Worm (Caenorhabditis elegans): Measurements from ENCODE around the gene gst-19.

ce11 chrII:13595279-13595678 lies 31.7 kb downstream of the gst-19 start:
- TF ChIP-seq pqm-1 (tag; optimal IDR thresholded peaks at IDR 0.05), result no peak
- no peak for TF ChIP-seq ceh-6 (GFP tag; optimal IDR thresholded peaks at IDR 0.05)
- TF ChIP-seq ttx-3 (tag; optimal IDR thresholded peaks at IDR 0.05), result no peak
- no peak for TF ChIP-seq dve-1 (tag; optimal IDR thresholded peaks at IDR 0.05)
- no peak for TF ChIP-seq K09A11.1 (tag; optimal IDR thresholded peaks at IDR 0.05; ENCODE audit: insufficient read depth)
- no peak for TF ChIP-seq fkh-10 (GFP tag; optimal IDR thresholded peaks at IDR 0.05)
- no peak for TF ChIP-seq ama-1 (optimal IDR thresholded peaks at IDR 0.05)
- no peak for TF ChIP-seq odd-2 (tag; optimal IDR thresholded peaks at IDR 0.05)
- TF ChIP-seq hlh-15 (tag; optimal IDR thresholded peaks at IDR 0.05), result no peak
- no peak for TF ChIP-seq ets-4 (tag; optimal IDR thresholded peaks at IDR 0.05)
- TF ChIP-seq hlh-30 (tag; optimal IDR thresholded peaks at IDR 0.05; ENCODE audit: insufficient read depth), result no peak
- no peak for TF ChIP-seq ceh-30 (tag; optimal IDR thresholded peaks at IDR 0.05)
- TF ChIP-seq unc-86 (tag; optimal IDR thresholded peaks at IDR 0.05), result no peak

All from whole organism, late embryonic.